Fruit fly (Drosophila melanogaster) whole organism, embryonic: ENCODE data around the gene GstD8.

ENCODE experiments used
- CG10274 ChIP-seq: fragments of 200-800 bp; sonication (Bioruptor generic); optimal IDR thresholded peaks from 3 replicates; lab custom pipeline; 2017; ENCODE audit warnings: missing biosample characterization, mild to moderate bottlenecking, missing genetic modification characterization
- CG2889 ChIP-seq: fragments of 200-800 bp; sonication (Bioruptor generic); IDR thresholded peaks from 3 replicates; pipeline ENCODE4 v1.3.6; 2022; ENCODE audit warnings: missing biosample characterization, missing genetic modification characterization
- CG3163 ChIP-seq: fragments of 200-800 bp; sonication (Bioruptor generic); optimal IDR thresholded peaks from 3 replicates; lab custom pipeline; 2016; ENCODE audit warnings: missing biosample characterization, missing genetic modification characterization
- CG5953 ChIP-seq: fragments of 200-800 bp; sonication (Bioruptor generic); IDR thresholded peaks from 2 replicates; pipeline ENCODE4 v1.3.6; 2022; ENCODE audit warnings: missing biosample characterization, missing genetic modification characterization
- Spps ChIP-seq: fragments of 200-800 bp; sonication (Bioruptor generic); optimal IDR thresholded peaks from 2 replicates; lab custom pipeline; 2018; ENCODE audit warnings: missing biosample characterization, mild to moderate bottlenecking, missing genetic modification characterization
- ac ChIP-seq: fragments of 200-800 bp; sonication (Bioruptor generic); optimal IDR thresholded peaks from 3 replicates; lab custom pipeline; 2017; ENCODE audit warnings: missing biosample characterization, mild to moderate bottlenecking, missing genetic modification characterization
- aop ChIP-seq: fragments of 200-800 bp; sonication (Bioruptor generic); IDR thresholded peaks from 2 replicates; pipeline ENCODE4 v1.3.6; 2022; ENCODE audit warnings: missing biosample characterization, missing genetic modification characterization
- corto ChIP-seq: fragments of 200-800 bp; sonication (Bioruptor generic); optimal IDR thresholded peaks from 2 replicates; lab custom pipeline; 2016; ENCODE audit warnings: missing biosample characterization, mild to moderate bottlenecking, missing genetic modification characterization, moderate library complexity

dm6 chr3R:12372800-12373199 lies 7.0 kb upstream of the GstD8 start, which contains the start of gene GstD3:
- no peak for TF ChIP-seq CG3163 (GFP tag; lab: Kevin White, UChicago)
- no peak for TF ChIP-seq corto
- no peak for TF ChIP-seq CG10274
- no peak for TF ChIP-seq CG5953 (GFP tag; lab: Robert Waterston, UW)
- TF ChIP-seq aop (GFP tag; lab: Robert Waterston, UW): no peak
- no peak for TF ChIP-seq ac (GFP tag; lab: Kevin White, UChicago)
- TF ChIP-seq CG2889 (GFP tag; lab: Robert Waterston, UW): no peak
- TF ChIP-seq Spps (tag; lab: Kevin White, UChicago): no peak
